Worm (Caenorhabditis elegans) whole organism, young adult: ENCODE results near the gene dhs-26.

Source experiments
- ama-1 ChIP-seq, 3 experiments: fragments of 150-350 bp in 1 of 3; sonication (generic microtip) in 2 of 3; optimal IDR thresholded peaks; 2 replicates each; lab custom pipeline; 2014 to 2018; ENCODE audit warnings: missing biosample characterization in 2 of 3, missing genetic modification characterization in 2 of 3, missing genetic modification reagents in 2 of 3
- mel-28 ChIP-seq: sonication (generic microtip); optimal IDR thresholded peaks from 2 replicates; lab custom pipeline; 2016; ENCODE audit warnings: borderline replicate concordance, mild to moderate bottlenecking, missing genetic modification characterization, missing compliant biosample characterization
- ztf-26 ChIP-seq: sonication (generic microtip); optimal IDR thresholded peaks from 2 replicates; lab custom pipeline; 2017; ENCODE audit warnings: missing genetic modification characterization, missing compliant biosample characterization

ce11 chrX:3403195-3403594 is 40.9 kb upstream of the dhs-26 start, which contains the start of gene vit-5:
- TF ChIP-seq mel-28 (tag; lab: Kevin White, UChicago) (no peak), ztf-26 (no peak), ama-1 (optimal IDR thresholded peaks at IDR 0.05; lab: Kevin White, UChicago) (no peak), ama-1 (GFP tag; optimal IDR thresholded peaks at IDR 0.05; lab: Kevin White, UChicago) (no peak)
